Worm (Caenorhabditis elegans) whole organism, young adult: ENCODE measurements around the gene fezf-1.
"Not testable (repeated sequence)": the region's sequence is repeated elsewhere in the genome, so short reads cannot be mapped to it uniquely, and the experiment has no call there.

Experiments
- F37B4.10 ChIP-seq: fragments of 200-800 bp; sonication (Bioruptor generic); IDR thresholded peaks from 2 replicates; pipeline ENCODE4 v1.3.6; 2022; ENCODE audit warnings: missing genetic modification characterization, missing compliant biosample characterization
- ceh-27 ChIP-seq: fragments of 200-800 bp; sonication (Bioruptor generic); optimal IDR thresholded peaks from 2 replicates; lab custom pipeline; 2018; ENCODE audit warnings: mild to moderate bottlenecking, missing genetic modification characterization, moderate library complexity, missing compliant biosample characterization
- let-607 ChIP-seq, 2 experiments: fragments of 200-800 bp in 1 of 2; sonication (Bioruptor generic) in 1 of 2; sonication (generic microtip) in 1 of 2; optimal IDR thresholded peaks; 2 replicates each; lab custom pipeline; 2016 to 2018; ENCODE audit warnings: mild to moderate bottlenecking in 2 of 2, missing compliant biosample characterization in 2 of 2, missing genetic modification characterization in 2 of 2, moderate library complexity in 2 of 2, missing genotype in 1 of 2

DNA sequence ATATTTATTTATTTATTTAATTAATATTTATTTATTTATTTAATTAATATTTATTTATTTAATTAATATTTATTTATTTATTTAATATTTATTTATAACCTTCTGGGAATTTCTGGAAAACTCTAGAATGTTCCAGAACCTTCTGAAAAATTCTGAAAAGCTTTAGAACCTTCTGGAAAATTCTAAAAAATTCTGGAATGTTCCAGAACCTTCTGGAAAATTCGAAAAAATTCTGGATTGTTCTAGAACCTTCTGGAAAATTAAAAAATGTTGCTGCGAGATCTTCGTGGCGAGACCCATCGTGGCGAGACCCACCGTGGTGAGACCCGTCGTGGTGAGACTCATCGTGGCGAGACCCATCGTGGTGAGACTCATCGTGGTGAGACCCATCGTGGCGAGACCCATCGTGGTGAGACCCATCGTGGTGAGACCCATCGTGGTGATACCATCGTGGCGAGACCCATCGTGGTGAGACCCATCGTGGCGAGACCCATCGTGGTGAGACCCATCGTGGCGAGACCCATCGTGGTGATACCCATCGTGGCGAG is 3.7 kb upstream of the fezf-1 start:
- not testable (repeated sequence) for TF ChIP-seq ceh-27 (GFP tag; lab: Kevin White, UChicago); F37B4.10; let-607 (tag; optimal IDR thresholded peaks at IDR 0.05; lab: Kevin White, UChicago)
